Worm (Caenorhabditis elegans): ENCODE data around the gene ugt-59.

DNA sequence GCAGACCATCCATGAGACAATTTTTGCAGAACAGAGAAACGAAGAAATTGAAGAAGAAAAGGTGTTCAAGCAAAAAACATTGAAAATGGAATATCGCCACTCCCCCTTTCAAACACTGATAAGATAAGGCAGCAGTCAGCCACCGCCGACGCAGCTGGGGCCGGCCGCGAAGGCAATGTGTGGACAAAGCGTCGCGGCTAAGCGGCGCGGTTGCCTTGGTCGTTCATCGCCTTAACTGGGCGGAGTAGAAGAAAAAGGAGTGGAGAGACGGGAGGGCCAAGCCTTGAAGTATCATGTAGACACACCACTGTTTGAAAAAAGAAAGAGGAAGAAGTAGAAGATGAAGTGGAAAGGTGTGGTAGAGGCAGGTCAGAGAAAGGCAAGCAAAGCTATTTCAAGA, 29.5 kb upstream of the ugt-59 start:
- no peak for TF ChIP-seq ceh-82 (tag; optimal IDR thresholded peaks at IDR 0.05)
- no peak for TF ChIP-seq lsy-12 (tag; optimal IDR thresholded peaks at IDR 0.05)
- no peak for TF ChIP-seq elt-1 (tag; optimal IDR thresholded peaks at IDR 0.05)
- no peak for TF ChIP-seq egl-27 (tag; optimal IDR thresholded peaks at IDR 0.05)
- TF ChIP-seq elt-2 (tag; optimal IDR thresholded peaks at IDR 0.05) = peak; percentile 81
- TF ChIP-seq nhr-237 (tag; optimal IDR thresholded peaks at IDR 0.05) = no peak
- TF ChIP-seq unc-62 (GFP tag; optimal IDR thresholded peaks at IDR 0.05) = no peak
- TF ChIP-seq tbx-2 (tag; optimal IDR thresholded peaks at IDR 0.05) = no peak
- TF ChIP-seq ceh-9 (tag; optimal IDR thresholded peaks at IDR 0.05) = no peak
- no peak for TF ChIP-seq nhr-23 (tag; optimal IDR thresholded peaks at IDR 0.05)
- TF ChIP-seq pha-4 (tag; optimal IDR thresholded peaks at IDR 0.05) = no peak

Data from whole organism, L3 larva.